Worm (Caenorhabditis elegans): ENCODE results near the gene str-8.
"Not testable (repeated sequence)": the region's sequence is repeated elsewhere in the genome, so short reads cannot be mapped to it uniquely, and the experiment has no call there.

DNA sequence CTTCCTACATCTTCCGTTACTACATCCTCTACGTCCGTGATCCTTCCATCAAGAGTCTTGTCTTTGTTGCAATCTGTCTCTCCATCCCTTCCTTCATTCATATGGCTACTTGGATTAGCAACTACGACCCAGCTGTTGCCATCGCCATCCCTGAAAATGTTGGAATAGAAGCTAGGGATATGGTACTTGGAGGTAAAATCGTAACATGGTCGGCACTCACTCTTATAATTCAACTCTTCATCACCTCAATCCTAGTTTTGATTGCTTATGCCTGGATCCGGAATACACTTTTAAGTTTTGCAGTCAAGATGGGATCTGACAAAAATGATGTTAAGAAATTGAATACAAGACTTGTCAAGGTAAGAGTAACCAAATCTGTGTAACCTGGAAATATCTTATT lies 48.9 kb downstream of the str-8 start, which contains the start of gene T26E4.18:
- TF ChIP-seq lin-54 (GFP tag; optimal IDR thresholded peaks at IDR 0.05); nhr-179 (tag; optimal IDR thresholded peaks at IDR 0.05); ztf-22 (GFP tag; optimal IDR thresholded peaks at IDR 0.05); nhr-120 (GFP tag; IDR thresholded peaks at IDR 0.05); snpc-4 (GFP tag; optimal IDR thresholded peaks at IDR 0.05); snpc-4 (tag; optimal IDR thresholded peaks at IDR 0.05); ceh-79 (tag; optimal IDR thresholded peaks at IDR 0.05); unc-130 (GFP tag; optimal IDR thresholded peaks at IDR 0.05): not testable (repeated sequence)

Measured in whole organism, young adult.